Worm (Caenorhabditis elegans) whole organism, L2 larva: Measurements from ENCODE around the gene nhl-3.
"Not testable (repeated sequence)": the region's sequence is repeated elsewhere in the genome, so short reads cannot be mapped to it uniquely, and the experiment has no call there.

ENCODE experiments used
- C34F6.9 ChIP-seq: fragments of 150-350 bp; optimal IDR thresholded peaks from 2 replicates; lab custom pipeline; 2014; ENCODE audit warnings: missing biosample characterization, missing genetic modification characterization
- R02D3.7 ChIP-seq: fragments of 150-350 bp; optimal IDR thresholded peaks from 2 replicates; lab custom pipeline; 2014; ENCODE audit warnings: missing biosample characterization, missing genetic modification characterization
- Y55F3AM.14 ChIP-seq: fragments of 200-800 bp; sonication (Bioruptor generic); optimal IDR thresholded peaks from 2 replicates; lab custom pipeline; 2018; ENCODE audit warnings: mild to moderate bottlenecking, missing genetic modification characterization, missing compliant biosample characterization
- ZK546.5 ChIP-seq: sonication (generic microtip); optimal IDR thresholded peaks from 2 replicates; lab custom pipeline; 2017; ENCODE audit warnings: missing biosample characterization, missing genetic modification characterization
- alr-1 ChIP-seq: fragments of 150-350 bp; optimal IDR thresholded peaks from 2 replicates; lab custom pipeline; 2014; ENCODE audit warnings: missing biosample characterization, missing genetic modification characterization
- ama-1 ChIP-seq: fragments of 150-350 bp; optimal IDR thresholded peaks from 2 replicates; lab custom pipeline; 2018; ENCODE audit warnings: inconsistent platforms
- ceh-16 ChIP-seq: fragments of 150-350 bp; optimal IDR thresholded peaks from 2 replicates; lab custom pipeline; 2014; ENCODE audit warnings: missing biosample characterization, missing genetic modification characterization
- crh-2 ChIP-seq: sonication (generic microtip); optimal IDR thresholded peaks from 2 replicates; lab custom pipeline; 2017; ENCODE audit warnings: missing biosample characterization, missing genetic modification characterization
- dmd-4 ChIP-seq: sonication (generic microtip); optimal IDR thresholded peaks from 2 replicates; lab custom pipeline; 2017; ENCODE audit warnings: missing biosample characterization, missing genetic modification characterization
- elt-1 ChIP-seq: fragments of 150-350 bp; optimal IDR thresholded peaks from 2 replicates; lab custom pipeline; 2014; ENCODE audit warnings: missing biosample characterization, missing genetic modification characterization
- elt-3 ChIP-seq: sonication (generic microtip); optimal IDR thresholded peaks from 2 replicates; lab custom pipeline; 2017; ENCODE audit warnings: missing biosample characterization, missing genetic modification characterization
- fos-1 ChIP-seq: fragments of 150-350 bp; optimal IDR thresholded peaks from 2 replicates; lab custom pipeline; 2014; ENCODE audit warnings: missing biosample characterization, missing genetic modification characterization
- gmeb-1 ChIP-seq: fragments of 150-350 bp; optimal IDR thresholded peaks from 2 replicates; lab custom pipeline; 2014; ENCODE audit warnings: missing biosample characterization, missing genetic modification characterization
- lin-11 ChIP-seq: fragments of 150-350 bp; sonication (generic microtip); optimal IDR thresholded peaks from 2 replicates; lab custom pipeline; 2014; ENCODE audit warnings: missing biosample characterization, missing genetic modification characterization, inconsistent platforms, mixed read lengths
- lin-13 ChIP-seq: fragments of 150-350 bp; optimal IDR thresholded peaks from 2 replicates; lab custom pipeline; 2014; ENCODE audit warnings: missing biosample characterization, missing genetic modification reagents, missing genetic modification characterization
- lin-39 ChIP-seq: fragments of 150-350 bp; optimal IDR thresholded peaks from 2 replicates; lab custom pipeline; 2014; ENCODE audit warnings: missing biosample characterization, missing genetic modification reagents, missing genetic modification characterization
- lsy-2 ChIP-seq, 2 experiments: fragments of 150-350 bp in 1 of 2; sonication (generic microtip) in 1 of 2; optimal IDR thresholded peaks; 2 replicates each; lab custom pipeline; 2014 to 2017; ENCODE audit warnings: missing biosample characterization in 2 of 2, missing genetic modification characterization in 2 of 2
- nhr-10 ChIP-seq: sonication (generic microtip); optimal IDR thresholded peaks from 2 replicates; lab custom pipeline; 2017; ENCODE audit warnings: missing biosample characterization, missing genetic modification characterization
- nhr-11 ChIP-seq: fragments of 150-350 bp; optimal IDR thresholded peaks from 2 replicates; lab custom pipeline; 2014; ENCODE audit warnings: missing biosample characterization, missing genetic modification characterization
- nhr-12 ChIP-seq: fragments of 150-350 bp; optimal IDR thresholded peaks from 2 replicates; lab custom pipeline; 2014; ENCODE audit warnings: missing biosample characterization, missing genetic modification characterization
- nhr-129 ChIP-seq: fragments of 150-350 bp; optimal IDR thresholded peaks from 2 replicates; lab custom pipeline; 2014; ENCODE audit warnings: missing biosample characterization, missing genetic modification characterization
- nhr-23 ChIP-seq: fragments of 150-350 bp; optimal IDR thresholded peaks from 2 replicates; lab custom pipeline; 2014; ENCODE audit warnings: missing biosample characterization, missing genetic modification reagents, missing genetic modification characterization
- nhr-237 ChIP-seq: fragments of 150-350 bp; optimal IDR thresholded peaks from 2 replicates; lab custom pipeline; 2014; ENCODE audit warnings: missing biosample characterization, missing genetic modification characterization
- nhr-25 ChIP-seq: fragments of 150-350 bp; sonication (generic microtip); optimal IDR thresholded peaks from 3 replicates; lab custom pipeline; 2014; ENCODE audit warnings: missing biosample characterization, missing genetic modification characterization
- nhr-77 ChIP-seq: fragments of 150-350 bp; optimal IDR thresholded peaks from 2 replicates; lab custom pipeline; 2014; ENCODE audit warnings: missing biosample characterization, missing genetic modification characterization
- sem-4 ChIP-seq: fragments of 150-350 bp; optimal IDR thresholded peaks from 2 replicates; lab custom pipeline; 2014; ENCODE audit warnings: missing biosample characterization, missing genetic modification reagents, missing genetic modification characterization
- skn-1 ChIP-seq: sonication (generic microtip); optimal IDR thresholded peaks from 2 replicates; lab custom pipeline; 2017; ENCODE audit warnings: missing biosample characterization, missing genetic modification characterization
- sma-3 ChIP-seq: sonication (generic microtip); optimal IDR thresholded peaks from 2 replicates; lab custom pipeline; 2016; ENCODE audit warnings: missing genetic modification reagents, missing genetic modification characterization, missing compliant biosample characterization
- sma-9 ChIP-seq, 2 experiments: fragments of 150-350 bp in 1 of 2; sonication (generic microtip) in 1 of 2; optimal IDR thresholded peaks; 2 replicates each; lab custom pipeline; 2014 to 2016; ENCODE audit warnings: missing genetic modification characterization in 2 of 2, mild to moderate bottlenecking in 1 of 2, missing biosample characterization in 1 of 2, missing compliant biosample characterization in 1 of 2, missing genetic modification reagents in 1 of 2, moderate library complexity in 1 of 2
- snpc-4 ChIP-seq: fragments of 150-350 bp; optimal IDR thresholded peaks from 2 replicates; lab custom pipeline; 2014; ENCODE audit warnings: missing biosample characterization, missing genetic modification characterization
- unc-39 ChIP-seq: fragments of 150-350 bp; optimal IDR thresholded peaks from 2 replicates; lab custom pipeline; 2014; ENCODE audit warnings: missing biosample characterization, missing genetic modification characterization
- unc-55 ChIP-seq: fragments of 150-350 bp; sonication (generic microtip); optimal IDR thresholded peaks from 3 replicates; lab custom pipeline; 2014; ENCODE audit warnings: missing biosample characterization, missing genetic modification reagents, missing genetic modification characterization
- unc-62 ChIP-seq: fragments of 150-350 bp; optimal IDR thresholded peaks from 2 replicates; lab custom pipeline; 2014; ENCODE audit warnings: missing biosample characterization, missing genetic modification reagents, missing genetic modification characterization
- zag-1 ChIP-seq: fragments of 150-350 bp; optimal IDR thresholded peaks from 2 replicates; lab custom pipeline; 2014; ENCODE audit warnings: missing biosample characterization, missing genetic modification characterization
- ztf-4 ChIP-seq: fragments of 150-350 bp; optimal IDR thresholded peaks from 2 replicates; lab custom pipeline; 2014; ENCODE audit warnings: missing biosample characterization, missing genetic modification characterization

Gene nhl-3

DNA sequence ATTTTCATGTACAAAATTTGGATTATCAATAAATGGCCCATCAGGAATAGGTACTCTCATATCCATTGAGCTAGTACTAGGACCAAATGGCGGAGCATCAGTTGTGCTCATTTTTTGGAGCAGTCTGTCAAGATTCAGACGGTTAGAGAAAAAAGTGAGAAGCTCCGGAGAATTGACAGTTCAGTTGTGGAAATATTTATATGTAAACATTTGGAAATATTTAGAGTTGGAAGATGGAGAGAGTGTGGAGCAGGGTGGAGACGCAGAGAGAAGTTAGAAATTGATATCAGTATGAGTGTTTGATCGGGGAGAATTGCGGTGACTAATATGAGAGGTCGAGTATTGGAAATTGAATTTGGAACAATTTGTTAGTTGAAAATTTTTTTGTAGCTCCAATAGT lies 19.2 kb upstream of the nhl-3 start:
- TF ChIP-seq nhr-11 (no peak), fos-1 (tag; lab: Kevin White, UChicago) (peak; percentile 96), crh-2 (tag; lab: Kevin White, UChicago) (peak; percentile 14), gmeb-1 (tag; lab: Kevin White, UChicago) (peak; percentile 41)

DNA sequence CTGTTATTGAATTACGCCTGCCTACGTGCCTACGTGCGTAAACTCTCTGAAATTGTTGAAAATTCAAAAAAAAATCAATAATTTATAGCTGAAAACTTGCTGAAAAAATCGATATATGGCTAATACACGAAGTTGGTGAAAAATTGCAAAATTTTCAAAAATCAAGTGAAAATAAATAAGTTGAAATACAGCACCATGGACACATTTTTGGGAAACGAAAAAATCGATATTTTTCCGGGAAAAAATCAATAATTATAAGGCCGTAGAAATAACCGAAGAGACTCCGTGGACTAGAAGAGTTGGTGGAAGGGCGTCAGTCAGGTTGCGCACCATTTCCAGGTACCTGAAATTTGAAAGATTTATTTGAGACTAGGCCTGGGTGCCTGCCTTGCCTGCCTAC lies 12.8 kb upstream of the nhl-3 start:
- no peak for TF ChIP-seq sem-4 (tag; lab: Kevin White, UChicago)
- TF ChIP-seq crh-2 (tag; lab: Kevin White, UChicago): no peak
- no peak for TF ChIP-seq nhr-10 (tag; lab: Kevin White, UChicago)
- TF ChIP-seq zag-1 (tag; lab: Kevin White, UChicago): no peak
- no peak for TF ChIP-seq unc-39 (tag; lab: Kevin White, UChicago)
- no peak for TF ChIP-seq elt-1 (tag; lab: Kevin White, UChicago)
- no peak for TF ChIP-seq snpc-4 (tag; lab: Kevin White, UChicago)
- TF ChIP-seq nhr-23: no peak
- TF ChIP-seq fos-1 (tag; lab: Kevin White, UChicago): no peak
- no peak for TF ChIP-seq ama-1 (lab: Kevin White, UChicago)
- no peak for TF ChIP-seq skn-1 (tag; lab: Kevin White, UChicago)
- TF ChIP-seq, all 48 proteins: peak for 0

DNA sequence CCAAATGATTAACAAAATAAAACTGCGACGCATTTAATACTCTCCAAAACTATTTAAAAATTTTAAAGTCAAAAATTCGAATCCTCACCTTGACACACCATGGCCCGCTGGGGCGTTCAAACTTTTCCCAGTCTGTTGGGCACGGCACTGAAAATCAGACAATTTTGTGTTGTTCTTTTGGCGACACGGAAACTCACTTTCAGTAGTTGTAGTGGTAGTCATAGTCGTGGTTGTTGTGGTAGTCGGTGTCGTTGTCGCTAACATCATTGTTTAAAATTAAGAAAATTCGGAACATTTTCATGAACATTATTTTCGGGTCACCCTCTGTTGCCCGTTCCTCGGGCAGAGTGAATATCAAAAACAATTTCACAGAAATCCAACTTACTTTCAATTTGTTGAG lies 10.4 kb upstream of the nhl-3 start, which contains the start of gene clec-118:
TSS of gene clec-118 (minus strand) at position 101 of the 400 bp plus-strand sequence.
- not testable (repeated sequence) for TF ChIP-seq snpc-4 (tag; lab: Kevin White, UChicago); unc-39 (tag; lab: Kevin White, UChicago); nhr-11
- TF ChIP-seq, all 48 proteins: peak for 0; not testable (repeated sequence) for 48

- TF ChIP-seq Y55F3AM.14 (no peak), crh-2 (tag; lab: Kevin White, UChicago) (no peak), gmeb-1 (tag; lab: Kevin White, UChicago) (no peak), nhr-12 (no peak), nhr-23 (no peak), ama-1 (lab: Kevin White, UChicago) (no peak), lsy-2 (tag; optimal IDR thresholded peaks at IDR 0.05; lab: Kevin White, UChicago) (no peak), unc-55 (GFP tag; lab: Kevin White, UChicago) (no peak), unc-39 (tag; lab: Kevin White, UChicago) (no peak), nhr-25 (no peak), elt-3 (no peak), ceh-16 (tag; lab: Kevin White, UChicago) (no peak), fos-1 (tag; lab: Kevin White, UChicago) (no peak), lin-13 (no peak), C34F6.9 (no peak), unc-62 (no peak), ZK546.5 (tag; lab: Kevin White, UChicago) (no peak), R02D3.7 (tag; lab: Kevin White, UChicago) (no peak), zag-1 (tag; lab: Kevin White, UChicago) (no peak)
Observed at ce11 chrII:608757-609156, 6.8 kb upstream of the nhl-3 start, which contains the start of gene W04H10.1. Gene W04H10.1, plus strand, starts transcription at chrII:609057.

ce11 chrII:608341-608740 lies 6.4 kb upstream of the nhl-3 start, which contains the start of gene W04H10.6:
Gene W04H10.6, minus strand, starts transcription at chrII:608441.
- TF ChIP-seq nhr-129 (tag; lab: Kevin White, UChicago) (no peak), sma-9 (GFP tag; optimal IDR thresholded peaks at IDR 0.05; lab: Kevin White, UChicago) (no peak), sma-9 (tag; optimal IDR thresholded peaks at IDR 0.05; lab: Kevin White, UChicago) (no peak), ztf-4 (tag; lab: Kevin White, UChicago) (no peak), sem-4 (tag; lab: Kevin White, UChicago) (no peak), dmd-4 (tag; lab: Kevin White, UChicago) (no peak), alr-1 (no peak), elt-3 (no peak), nhr-237 (no peak), lin-11 (tag; lab: Kevin White, UChicago) (no peak), nhr-77 (tag; lab: Kevin White, UChicago) (no peak), nhr-12 (no peak), lin-39 (tag; lab: Kevin White, UChicago) (no peak), nhr-11 (no peak), nhr-23 (no peak), nhr-10 (tag; lab: Kevin White, UChicago) (no peak), crh-2 (tag; lab: Kevin White, UChicago) (no peak), elt-1 (tag; lab: Kevin White, UChicago) (no peak), sma-3 (GFP tag; lab: Kevin White, UChicago) (no peak), unc-39 (tag; lab: Kevin White, UChicago) (no peak)
- TF ChIP-seq, all 48 proteins: peak for 0
